Fruit fly (Drosophila melanogaster): ENCODE data around the gene Adh.

dm6 chr2L:14588615-14589247 lies 26.6 kb upstream of the Adh start:
- TF ChIP-seq psq (GFP tag; optimal IDR thresholded peaks at IDR 0.05) (no peak), OdsH (GFP tag; optimal IDR thresholded peaks at IDR 0.05) (no peak), dsf (GFP tag; optimal IDR thresholded peaks at IDR 0.05; ENCODE audit: borderline replicate concordance) (no peak), foxo (GFP tag; optimal IDR thresholded peaks at IDR 0.05) (no peak)

Measured in whole organism, wandering third instar larva.